Worm (Caenorhabditis elegans): Measurements from ENCODE around the gene nstp-4.
"Not testable (repeated sequence)": the region's sequence is repeated elsewhere in the genome, so short reads cannot be mapped to it uniquely, and the experiment has no call there.

nstp-4 gene

ce11 chrII:410832-411231 is 22.2 kb downstream of the nstp-4 start, which contains the start of the genes dnsn-1 and C24H12.4 (continued):
- peak; percentile 98 for TF ChIP-seq unc-55 (GFP tag; optimal IDR thresholded peaks at IDR 0.05)
- TF ChIP-seq blmp-1 (tag; optimal IDR thresholded peaks at IDR 0.05; ENCODE audit: insufficient read depth), result peak; percentile 12
- TF ChIP-seq ama-1 (optimal IDR thresholded peaks at IDR 0.05), result no peak
- peak; percentile 95 for TF ChIP-seq lin-13 (GFP tag; optimal IDR thresholded peaks at IDR 0.05)
- TF ChIP-seq sma-9 (GFP tag; optimal IDR thresholded peaks at IDR 0.05), result peak; percentile 95
- TF ChIP-seq sma-9 (tag; optimal IDR thresholded peaks at IDR 0.05), result no peak
- peak; percentile 88 for TF ChIP-seq nhr-6 (tag; optimal IDR thresholded peaks at IDR 0.05)
- peak; percentile 94 for TF ChIP-seq C34F6.9 (tag; optimal IDR thresholded peaks at IDR 0.05)
- no peak for TF ChIP-seq elt-1 (tag; optimal IDR thresholded peaks at IDR 0.05)
- TF ChIP-seq nhr-129 (tag; optimal IDR thresholded peaks at IDR 0.05), result peak; percentile 64
- peak; percentile 96 for TF ChIP-seq sma-3 (GFP tag; optimal IDR thresholded peaks at IDR 0.05)
- TF ChIP-seq nhr-12 (tag; optimal IDR thresholded peaks at IDR 0.05), result no peak

ce11 chrII:418782-419181 is 30.1 kb downstream of the nstp-4 start, which contains the start of gene C24H12.6:
C24H12.6 (minus strand) TSS chrII:418882.
- TF ChIP-seq nhr-10 (tag; optimal IDR thresholded peaks at IDR 0.05) (no peak), lin-13 (GFP tag; optimal IDR thresholded peaks at IDR 0.05) (no peak), crh-2 (tag; optimal IDR thresholded peaks at IDR 0.05) (no peak), ZK546.5 (tag; optimal IDR thresholded peaks at IDR 0.05) (no peak), alr-1 (tag; optimal IDR thresholded peaks at IDR 0.05) (no peak), snpc-4 (tag; optimal IDR thresholded peaks at IDR 0.05) (no peak)

ce11 chrII:423086-423485 is 34.5 kb downstream of the nstp-4 start, which contains the start of gene C24H12.8:
C24H12.8 (minus strand) TSS chrII:423186.
- TF ChIP-seq R02D3.7 (tag; optimal IDR thresholded peaks at IDR 0.05), result no peak
- TF ChIP-seq aly-2 (tag; optimal IDR thresholded peaks at IDR 0.05), result no peak
- TF ChIP-seq blmp-1 (tag; optimal IDR thresholded peaks at IDR 0.05; ENCODE audit: insufficient read depth), result no peak
- TF ChIP-seq gmeb-1 (tag; optimal IDR thresholded peaks at IDR 0.05), result no peak
- no peak for TF ChIP-seq Y55F3AM.14 (GFP tag; optimal IDR thresholded peaks at IDR 0.05)
- TF ChIP-seq alr-1 (tag; optimal IDR thresholded peaks at IDR 0.05), result no peak
- TF ChIP-seq nhr-23 (tag; optimal IDR thresholded peaks at IDR 0.05), result no peak
- no peak for TF ChIP-seq mdl-1 (tag; optimal IDR thresholded peaks at IDR 0.05)
- no peak for TF ChIP-seq nhr-10 (tag; optimal IDR thresholded peaks at IDR 0.05)
- no peak for TF ChIP-seq unc-39 (tag; optimal IDR thresholded peaks at IDR 0.05)
- no peak for TF ChIP-seq nhr-12 (tag; optimal IDR thresholded peaks at IDR 0.05)
- no peak for TF ChIP-seq lin-13 (GFP tag; optimal IDR thresholded peaks at IDR 0.05)
- TF ChIP-seq C34F6.9 (tag; optimal IDR thresholded peaks at IDR 0.05), result no peak
- TF ChIP-seq mbf-1 (tag; optimal IDR thresholded peaks at IDR 0.05), result no peak
- TF ChIP-seq F13H6.1 (tag; optimal IDR thresholded peaks at IDR 0.05), result no peak
- no peak for TF ChIP-seq mab-5 (tag; optimal IDR thresholded peaks at IDR 0.05)
- TF ChIP-seq lin-11 (tag; optimal IDR thresholded peaks at IDR 0.05), result no peak
- no peak for TF ChIP-seq lin-39 (tag; optimal IDR thresholded peaks at IDR 0.05)

- TF ChIP-seq nhr-77 (tag; optimal IDR thresholded peaks at IDR 0.05), result no peak
Measured at ce11 chrII:437279-437678, 48.6 kb downstream of the nstp-4 start.

- TF ChIP-seq skn-1 (tag; optimal IDR thresholded peaks at IDR 0.05); blmp-1 (tag; optimal IDR thresholded peaks at IDR 0.05; ENCODE audit: insufficient read depth); ztf-11 (tag; optimal IDR thresholded peaks at IDR 0.05): not testable (repeated sequence)
Measured at ce11 chrII:441102-441501, 52.5 kb downstream of the nstp-4 start, which contains the start of gene C24H12.1. C24H12.1 (plus strand) TSS chrII:441402.
